Worm (Caenorhabditis elegans) whole organism, L3 larva: ENCODE data around the gene srx-42.

Experiments used
- R02D3.7 ChIP-seq: fragments of 150-350 bp; optimal IDR thresholded peaks from 2 replicates; lab custom pipeline; 2014; ENCODE audit warnings: missing biosample characterization, missing genetic modification characterization
- ZK546.5 ChIP-seq: sonication (generic microtip); optimal IDR thresholded peaks from 2 replicates; lab custom pipeline; 2017; ENCODE audit warnings: missing biosample characterization, missing genetic modification characterization
- aly-2 ChIP-seq: fragments of 150-350 bp; optimal IDR thresholded peaks from 2 replicates; lab custom pipeline; 2014; ENCODE audit warnings: missing biosample characterization, missing genetic modification characterization
- ama-1 ChIP-seq: fragments of 150-350 bp; optimal IDR thresholded peaks from 2 replicates; lab custom pipeline; 2018
- ceh-16 ChIP-seq: sonication (generic microtip); optimal IDR thresholded peaks from 2 replicates; lab custom pipeline; 2017; ENCODE audit warnings: missing biosample characterization, missing genetic modification characterization
- ceh-82 ChIP-seq: fragments of 150-350 bp; optimal IDR thresholded peaks from 2 replicates; lab custom pipeline; 2014; ENCODE audit warnings: missing biosample characterization, missing genetic modification characterization
- ceh-9 ChIP-seq: sonication (generic microtip); optimal IDR thresholded peaks from 2 replicates; lab custom pipeline; 2018; ENCODE audit warnings: missing biosample characterization, missing genetic modification characterization
- daf-12 ChIP-seq: fragments of 150-350 bp; optimal IDR thresholded peaks from 2 replicates; lab custom pipeline; 2014; ENCODE audit warnings: missing biosample characterization, missing genetic modification reagents, missing genetic modification characterization
- egl-5 ChIP-seq: fragments of 150-350 bp; optimal IDR thresholded peaks from 2 replicates; lab custom pipeline; 2017; ENCODE audit warnings: missing biosample characterization, missing genetic modification reagents, missing genetic modification characterization, inconsistent platforms
- elt-1 ChIP-seq: fragments of 150-350 bp; optimal IDR thresholded peaks from 2 replicates; lab custom pipeline; 2014; ENCODE audit warnings: missing biosample characterization, missing genetic modification characterization
- elt-2 ChIP-seq: sonication (generic microtip); optimal IDR thresholded peaks from 2 replicates; lab custom pipeline; 2016; ENCODE audit warnings: missing genetic modification reagents, mild to moderate bottlenecking, missing genetic modification characterization, missing compliant biosample characterization
- elt-3 ChIP-seq, 3 experiments: fragments of 150-350 bp in 1 of 3; sonication (generic microtip) in 2 of 3; optimal IDR thresholded peaks; 2 replicates in 2 of 3; 4 replicates in 1 of 3; lab custom pipeline; 2014 to 2017; ENCODE audit warnings: missing biosample characterization in 3 of 3, missing genetic modification characterization in 3 of 3
- eor-1 ChIP-seq, 2 experiments: fragments of 150-350 bp; optimal IDR thresholded peaks; 2 replicates each; lab custom pipeline; 2014 to 2018; ENCODE audit warnings: missing biosample characterization in 2 of 2, missing genetic modification characterization in 2 of 2
- fkh-10 ChIP-seq: sonication (generic microtip); optimal IDR thresholded peaks from 2 replicates; lab custom pipeline; 2017; ENCODE audit warnings: missing biosample characterization, missing genetic modification reagents, missing genetic modification characterization
- fos-1 ChIP-seq: fragments of 150-350 bp; optimal IDR thresholded peaks from 2 replicates; lab custom pipeline; 2014; ENCODE audit warnings: missing biosample characterization, missing genetic modification characterization
- hmg-11 ChIP-seq: sonication (generic microtip); optimal IDR thresholded peaks from 2 replicates; lab custom pipeline; 2016; ENCODE audit warnings: missing genetic modification characterization, missing compliant biosample characterization
- jun-1 ChIP-seq: fragments of 150-350 bp; optimal IDR thresholded peaks from 2 replicates; lab custom pipeline; 2014; ENCODE audit warnings: missing biosample characterization, missing genetic modification reagents, missing genetic modification characterization
- lin-15B ChIP-seq: fragments of 150-350 bp; optimal IDR thresholded peaks from 2 replicates; lab custom pipeline; 2014; ENCODE audit warnings: missing biosample characterization, missing genetic modification characterization
- lsy-12 ChIP-seq: sonication (generic microtip); optimal IDR thresholded peaks from 2 replicates; lab custom pipeline; 2016; ENCODE audit warnings: mild to moderate bottlenecking, missing genetic modification characterization, missing compliant biosample characterization
- mdl-1 ChIP-seq: fragments of 150-350 bp; optimal IDR thresholded peaks from 2 replicates; lab custom pipeline; 2014; ENCODE audit warnings: missing biosample characterization, missing genetic modification characterization
- mml-1 ChIP-seq: fragments of 150-350 bp; sonication (generic microtip); optimal IDR thresholded peaks from 3 replicates; lab custom pipeline; 2014; ENCODE audit warnings: missing biosample characterization, missing genetic modification characterization
- nfya-1 ChIP-seq: sonication (generic microtip); optimal IDR thresholded peaks from 2 replicates; lab custom pipeline; 2017; ENCODE audit warnings: missing genetic modification characterization, mild to moderate bottlenecking, missing compliant biosample characterization, antibody characterized with exemption, moderate library complexity; ENCODE audit not compliant: insufficient read depth
- nhr-11 ChIP-seq: fragments of 150-350 bp; optimal IDR thresholded peaks from 2 replicates; lab custom pipeline; 2014; ENCODE audit warnings: missing biosample characterization, missing genetic modification characterization
- nhr-12 ChIP-seq: fragments of 150-350 bp; optimal IDR thresholded peaks from 2 replicates; lab custom pipeline; 2014; ENCODE audit warnings: missing biosample characterization, missing genetic modification characterization
- nhr-23 ChIP-seq: fragments of 150-350 bp; optimal IDR thresholded peaks from 2 replicates; lab custom pipeline; 2014; ENCODE audit warnings: missing biosample characterization, missing genetic modification reagents, missing genetic modification characterization
- nhr-25 ChIP-seq: sonication (generic microtip); optimal IDR thresholded peaks from 2 replicates; lab custom pipeline; 2017; ENCODE audit warnings: missing biosample characterization, missing genetic modification characterization
- nhr-28 ChIP-seq: fragments of 150-350 bp; optimal IDR thresholded peaks from 2 replicates; lab custom pipeline; 2014; ENCODE audit warnings: missing biosample characterization, missing genetic modification characterization
- nhr-67 ChIP-seq: fragments of 150-350 bp; optimal IDR thresholded peaks from 2 replicates; lab custom pipeline; 2014; ENCODE audit warnings: missing biosample characterization, missing genetic modification characterization
- nhr-76 ChIP-seq: fragments of 150-350 bp; sonication (generic microtip); optimal IDR thresholded peaks from 5 replicates; lab custom pipeline; 2014; ENCODE audit warnings: missing biosample characterization, missing genetic modification characterization
- nhr-77 ChIP-seq: fragments of 150-350 bp; optimal IDR thresholded peaks from 2 replicates; lab custom pipeline; 2014; ENCODE audit warnings: missing biosample characterization, missing genetic modification characterization
- pha-4 ChIP-seq: fragments of 150-350 bp; optimal IDR thresholded peaks from 2 replicates; lab custom pipeline; 2014; ENCODE audit warnings: missing biosample characterization, missing genetic modification reagents, missing genetic modification characterization
- pqm-1 ChIP-seq: fragments of 150-350 bp; optimal IDR thresholded peaks from 2 replicates; lab custom pipeline; 2017; ENCODE audit warnings: missing biosample characterization, missing genetic modification characterization, inconsistent platforms
- sea-2 ChIP-seq: fragments of 150-350 bp; sonication (generic microtip); optimal IDR thresholded peaks from 4 replicates; lab custom pipeline; 2014; ENCODE audit warnings: missing biosample characterization, missing genetic modification reagents, missing genetic modification characterization
- skn-1 ChIP-seq: fragments of 150-350 bp; optimal IDR thresholded peaks from 2 replicates; lab custom pipeline; 2014; ENCODE audit warnings: missing biosample characterization, missing genetic modification characterization
- snpc-4 ChIP-seq: fragments of 150-350 bp; optimal IDR thresholded peaks from 2 replicates; lab custom pipeline; 2014; ENCODE audit warnings: missing biosample characterization, missing genetic modification characterization
- unc-39 ChIP-seq: sonication (generic microtip); optimal IDR thresholded peaks from 4 replicates; lab custom pipeline; 2017; ENCODE audit warnings: missing biosample characterization, missing genetic modification characterization
- unc-62 ChIP-seq: fragments of 150-350 bp; sonication (generic microtip); optimal IDR thresholded peaks from 4 replicates; lab custom pipeline; 2014; ENCODE audit warnings: missing biosample characterization, missing genetic modification reagents, missing genetic modification characterization
- zag-1 ChIP-seq: fragments of 150-350 bp; optimal IDR thresholded peaks from 2 replicates; lab custom pipeline; 2014; ENCODE audit warnings: missing biosample characterization, missing genetic modification characterization
- ztf-11 ChIP-seq: fragments of 150-350 bp; optimal IDR thresholded peaks from 2 replicates; lab custom pipeline; 2014; ENCODE audit warnings: missing biosample characterization, missing genetic modification characterization
- ztf-4 ChIP-seq: fragments of 150-350 bp; optimal IDR thresholded peaks from 2 replicates; lab custom pipeline; 2014; ENCODE audit warnings: missing biosample characterization, missing genetic modification characterization

Gene srx-42

DNA sequence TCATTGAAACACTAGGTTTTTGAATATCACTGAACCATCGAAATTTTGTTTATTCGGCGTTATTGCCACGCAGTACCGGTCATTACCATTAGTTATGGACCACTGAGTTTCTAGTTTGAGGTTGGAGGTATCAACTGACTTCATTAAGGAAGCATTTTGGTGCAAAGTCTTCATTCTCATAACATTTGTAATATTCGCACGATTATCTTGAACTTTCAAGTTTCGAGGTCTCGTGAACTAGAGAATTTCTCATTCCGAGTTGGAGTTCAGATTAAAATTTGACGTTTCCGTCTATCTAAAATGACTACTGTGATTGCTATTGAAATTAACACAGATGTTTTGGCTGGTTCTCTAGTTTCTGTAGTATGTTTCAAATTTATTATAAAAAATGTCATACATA, at the start of gene srx-42:
Gene srx-42, plus strand, starts transcription at position 301 of the 400 bp plus-strand sequence.
- TF ChIP-seq skn-1 (tag; lab: Kevin White, UChicago) (no peak), lsy-12 (tag; lab: Kevin White, UChicago) (no peak), nhr-11 (tag; lab: Kevin White, UChicago) (no peak), daf-12 (tag; lab: Kevin White, UChicago) (no peak), pha-4 (tag; lab: Kevin White, UChicago) (no peak), ceh-9 (tag; lab: Kevin White, UChicago) (no peak), fkh-10 (GFP tag; lab: Kevin White, UChicago) (no peak), aly-2 (tag; lab: Kevin White, UChicago) (no peak), nhr-67 (tag; lab: Kevin White, UChicago) (no peak)

DNA sequence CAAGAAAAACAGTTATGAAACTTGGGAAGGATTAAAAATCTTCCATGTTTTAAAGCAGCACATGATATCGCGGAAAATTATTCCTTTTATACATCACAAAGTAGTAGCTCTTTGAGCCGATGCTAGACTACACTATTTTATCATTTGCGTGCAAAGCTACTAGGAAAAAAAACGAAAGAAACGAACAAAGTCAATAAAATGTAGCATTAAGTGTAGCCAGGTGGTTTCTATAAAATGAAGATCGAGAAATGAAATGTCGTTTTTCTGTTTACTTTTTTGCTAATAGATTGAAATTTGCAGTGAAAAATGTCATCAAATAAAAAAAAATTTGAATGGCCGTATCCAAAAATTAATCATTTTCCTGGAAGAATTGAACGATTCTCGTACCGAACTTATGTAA, 47.9 kb upstream of the srx-42 start, which contains the start of gene cpt-5:
Gene cpt-5, plus strand, starts transcription at position 301 of the 400 bp plus-strand sequence.
- TF ChIP-seq hmg-11 (tag; lab: Kevin White, UChicago) (no peak), nhr-25 (tag; lab: Kevin White, UChicago) (no peak), snpc-4 (tag; lab: Kevin White, UChicago) (no peak), zag-1 (no peak), ceh-82 (tag; lab: Kevin White, UChicago) (no peak), unc-39 (no peak), egl-5 (tag; lab: Kevin White, UChicago) (no peak), nhr-11 (tag; lab: Kevin White, UChicago) (no peak)

DNA sequence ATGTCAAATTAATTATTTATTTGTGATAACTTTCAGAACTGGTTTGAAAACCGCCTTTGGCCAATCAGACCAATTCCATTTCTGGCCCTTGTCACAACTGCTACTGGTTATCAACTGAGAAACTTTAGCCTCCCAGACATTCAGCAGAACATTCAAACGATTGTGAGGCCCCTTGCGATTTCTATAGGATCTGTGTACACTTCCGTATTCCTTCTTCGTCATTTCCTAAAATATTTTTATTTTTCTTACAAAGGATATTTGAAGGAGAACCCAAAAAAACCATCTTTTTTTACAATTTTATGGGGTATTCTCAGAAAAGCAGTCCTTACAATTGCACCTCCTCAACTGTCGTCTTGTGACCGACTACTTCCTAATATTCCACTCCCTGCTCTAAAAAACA, 47.5 kb upstream of the srx-42 start:
- TF ChIP-seq lin-15B (tag; lab: Kevin White, UChicago) (no peak), lsy-12 (tag; lab: Kevin White, UChicago) (no peak), sea-2 (GFP tag; lab: Kevin White, UChicago) (no peak), unc-62 (GFP tag; lab: Kevin White, UChicago) (no peak), R02D3.7 (no peak), nhr-28 (tag; lab: Kevin White, UChicago) (no peak), fos-1 (no peak), ceh-16 (tag; lab: Kevin White, UChicago) (no peak), ztf-11 (no peak), nhr-67 (tag; lab: Kevin White, UChicago) (no peak), zag-1 (no peak), nfya-1 (tag; lab: Kevin White, UChicago) (no peak), nhr-12 (tag; lab: Kevin White, UChicago) (no peak), elt-3 (tag; optimal IDR thresholded peaks at IDR 0.05; lab: Kevin White, UChicago) (no peak), unc-39 (no peak), elt-1 (no peak), pqm-1 (no peak), ZK546.5 (tag; lab: Kevin White, UChicago) (no peak)

DNA sequence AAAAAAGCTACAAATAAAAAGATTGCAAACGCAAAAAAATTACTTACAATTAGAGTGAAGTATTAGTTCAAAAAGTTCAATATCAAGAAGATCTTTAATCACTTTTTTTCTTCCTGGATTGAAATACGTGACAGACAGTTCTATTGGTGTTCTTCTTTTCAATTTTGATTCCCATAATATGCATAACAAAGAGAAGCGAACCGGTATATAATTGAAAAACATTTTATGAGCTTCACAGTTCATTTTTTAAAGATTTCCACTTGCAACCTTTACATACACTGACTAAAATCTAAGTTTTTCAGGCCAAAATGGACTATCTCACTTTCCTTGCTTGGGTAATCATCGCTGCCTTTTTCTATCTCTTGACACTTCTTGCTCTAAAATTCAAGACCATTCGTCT, 44.3 kb upstream of the srx-42 start, which contains the start of gene T22G5.1:
Gene T22G5.1, plus strand, starts transcription at position 301 of the 400 bp plus-strand sequence.
- no peak for TF ChIP-seq ztf-11
- no peak for TF ChIP-seq unc-62 (GFP tag; lab: Kevin White, UChicago)
- no peak for TF ChIP-seq lsy-12 (tag; lab: Kevin White, UChicago)

DNA sequence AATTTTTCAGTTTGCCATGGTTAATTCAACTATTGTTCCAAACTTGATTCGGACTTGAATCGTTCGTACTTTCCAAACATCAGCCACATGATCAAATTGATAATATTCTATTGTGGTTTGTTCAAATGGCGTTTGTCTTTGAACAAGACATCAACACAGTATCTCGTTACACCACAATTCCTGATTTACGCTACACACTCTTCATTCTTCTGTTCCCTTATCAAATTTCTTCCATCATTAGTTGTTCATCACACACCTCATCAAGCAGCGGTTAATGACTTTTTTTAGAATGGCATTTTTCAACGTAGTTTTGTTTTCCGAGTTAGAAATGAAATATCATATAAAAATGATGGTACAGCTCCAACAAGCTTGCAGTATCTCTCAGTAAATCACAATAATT, 42.6 kb upstream of the srx-42 start:
- TF ChIP-seq nhr-25 (tag; lab: Kevin White, UChicago) = no peak
- TF ChIP-seq jun-1 (tag; lab: Kevin White, UChicago) = peak; percentile 11
- no peak for TF ChIP-seq nhr-67 (tag; lab: Kevin White, UChicago)
- no peak for TF ChIP-seq mdl-1
- TF ChIP-seq lin-15B (tag; lab: Kevin White, UChicago) = peak; percentile 14
- no peak for TF ChIP-seq egl-5 (tag; lab: Kevin White, UChicago)
- no peak for TF ChIP-seq nhr-23
- no peak for TF ChIP-seq ama-1 (lab: Kevin White, UChicago)
- TF ChIP-seq nhr-76 (tag; lab: Kevin White, UChicago) = no peak
- TF ChIP-seq elt-2 = peak; percentile 86
- TF ChIP-seq ceh-16 (tag; lab: Kevin White, UChicago) = no peak
- TF ChIP-seq eor-1 (tag; optimal IDR thresholded peaks at IDR 0.05; lab: Kevin White, UChicago) = no peak
- TF ChIP-seq nhr-77 (tag; lab: Kevin White, UChicago) = no peak
- no peak for TF ChIP-seq unc-62 (GFP tag; lab: Kevin White, UChicago)
- TF ChIP-seq zag-1 = no peak
- TF ChIP-seq snpc-4 (tag; lab: Kevin White, UChicago) = no peak
- TF ChIP-seq ceh-82 (tag; lab: Kevin White, UChicago) = no peak
- no peak for TF ChIP-seq ztf-4 (tag; lab: Kevin White, UChicago)
- no peak for TF ChIP-seq mml-1 (tag; lab: Kevin White, UChicago)
- no peak for TF ChIP-seq fos-1
- no peak for TF ChIP-seq R02D3.7
- TF ChIP-seq pqm-1 = peak; percentile 93
- no peak for TF ChIP-seq lsy-12 (tag; lab: Kevin White, UChicago)
- TF ChIP-seq unc-39 = no peak
- no peak for TF ChIP-seq nhr-11 (tag; lab: Kevin White, UChicago)
- no peak for TF ChIP-seq hmg-11 (tag; lab: Kevin White, UChicago)
- no peak for TF ChIP-seq nfya-1 (tag; lab: Kevin White, UChicago)
